Fruit fly (Drosophila melanogaster): ENCODE results near the gene CG2145.
"Not testable (repeated sequence)": the region's sequence is repeated elsewhere in the genome, so short reads cannot be mapped to it uniquely, and the experiment has no call there.

CG2145 gene

DNA sequence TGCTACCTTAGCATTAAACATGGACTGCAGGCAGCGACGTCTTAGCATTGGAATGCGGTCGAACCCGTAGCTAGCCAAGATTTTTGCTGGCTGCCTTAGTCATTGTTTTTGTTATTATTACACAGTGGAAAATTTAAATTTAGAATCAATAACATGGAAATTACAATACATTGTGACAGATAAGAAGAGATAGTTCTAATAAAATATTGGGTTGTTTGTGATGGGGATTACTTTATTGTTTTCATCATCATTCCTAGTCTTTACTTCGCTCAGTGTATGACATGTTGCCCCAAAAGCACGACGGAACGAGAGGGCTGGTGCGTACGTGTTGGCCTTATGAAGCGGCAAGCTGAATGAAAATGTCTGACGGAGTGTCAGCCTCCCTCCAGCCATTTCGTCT lies 9.4 kb downstream of the CG2145 start:
- TF ChIP-seq h (GFP tag; optimal IDR thresholded peaks at IDR 0.05) (peak; percentile 60), Hnf4 (GFP tag; optimal IDR thresholded peaks at IDR 0.05) (peak; percentile 68), HLH106 (tag; optimal IDR thresholded peaks at IDR 0.05) (peak; percentile 46), pan (optimal IDR thresholded peaks at IDR 0.05) (no peak), CG32264 (GFP tag; optimal IDR thresholded peaks at IDR 0.05) (no peak), dsf (GFP tag; optimal IDR thresholded peaks at IDR 0.05; ENCODE audit: borderline replicate concordance) (no peak), woc (GFP tag; optimal IDR thresholded peaks at IDR 0.05) (peak; percentile 37), N (GFP tag; optimal IDR thresholded peaks at IDR 0.05) (no peak), Rel (GFP tag; optimal IDR thresholded peaks at IDR 0.05) (no peak), Rel (tag; optimal IDR thresholded peaks at IDR 0.05) (no peak), sage (GFP tag; optimal IDR thresholded peaks at IDR 0.05) (no peak), br (GFP tag; optimal IDR thresholded peaks at IDR 0.05) (peak; percentile 52), CG9705 (GFP tag; optimal IDR thresholded peaks at IDR 0.05) (no peak), sv (GFP tag; optimal IDR thresholded peaks at IDR 0.05) (peak; percentile 55), tai (GFP tag; optimal IDR thresholded peaks at IDR 0.05) (no peak), psq (GFP tag; optimal IDR thresholded peaks at IDR 0.05) (peak; percentile 30), brk (GFP tag; optimal IDR thresholded peaks at IDR 0.05) (no peak), fru (GFP tag; optimal IDR thresholded peaks at IDR 0.05) (peak; percentile 78), Myc (optimal IDR thresholded peaks at IDR 0.05) (no peak), dl (GFP tag; optimal IDR thresholded peaks at IDR 0.05; ENCODE audit: insufficient read depth in 1 of 2, partially characterized antibody in 2 of 2) (no peak), Jra (GFP tag; optimal IDR thresholded peaks at IDR 0.05) (no peak), Abd-B (GFP tag; optimal IDR thresholded peaks at IDR 0.05) (no peak), Dfd (GFP tag; optimal IDR thresholded peaks at IDR 0.05) (no peak), jim (GFP tag; optimal IDR thresholded peaks at IDR 0.05) (no peak), Vsx2 (GFP tag; optimal IDR thresholded peaks at IDR 0.05; ENCODE audit: partially characterized antibody) (no peak), usp (GFP tag; optimal IDR thresholded peaks at IDR 0.05) (no peak), ey (GFP tag; optimal IDR thresholded peaks at IDR 0.05) (peak; percentile 62), OdsH (GFP tag; optimal IDR thresholded peaks at IDR 0.05) (peak; percentile 61), Hr83 (GFP tag; optimal IDR thresholded peaks at IDR 0.05; ENCODE audit: poor library complexity, severe bottlenecking) (no peak), lola (GFP tag; optimal IDR thresholded peaks at IDR 0.05) (no peak), dmrt93B (GFP tag; optimal IDR thresholded peaks at IDR 0.05) (peak; percentile 21), Mio (GFP tag; optimal IDR thresholded peaks at IDR 0.05) (no peak), Sp1 (GFP tag; optimal IDR thresholded peaks at IDR 0.05) (peak; percentile 42), foxo (GFP tag; optimal IDR thresholded peaks at IDR 0.05) (peak in 1 of 2 experiments; percentile 76), CrebA (GFP tag; optimal IDR thresholded peaks at IDR 0.05; ENCODE audit: borderline replicate concordance) (no peak), Dif (GFP tag; optimal IDR thresholded peaks at IDR 0.05; ENCODE audit: partially characterized antibody) (no peak), rgr (GFP tag; optimal IDR thresholded peaks at IDR 0.05) (peak; percentile 64), GATAd (GFP tag; optimal IDR thresholded peaks at IDR 0.05) (no peak)

DNA sequence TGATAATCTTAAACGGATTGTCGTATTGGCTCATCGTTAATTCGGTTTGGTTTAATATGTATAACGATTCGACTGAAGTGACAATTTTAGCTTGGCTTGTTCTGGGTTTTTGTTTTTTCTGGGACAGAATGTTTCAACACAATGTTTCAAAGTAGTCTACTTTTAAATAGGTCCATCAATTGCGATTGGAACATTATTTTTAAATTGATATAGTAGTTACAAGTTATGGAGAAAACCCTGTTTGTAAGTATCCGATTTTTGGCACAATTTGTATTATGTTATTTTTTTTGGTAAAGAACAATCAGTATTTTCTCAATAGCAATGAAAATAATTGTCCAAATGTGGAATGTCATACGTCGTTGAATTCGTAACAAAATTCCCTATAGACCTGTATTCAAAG lies 23.7 kb downstream of the CG2145 start, which contains the start of gene Rab9Fa:
Gene Rab9Fa (minus strand): TSS at position 101 of the 400 bp plus-strand sequence.
- not testable (repeated sequence) for TF ChIP-seq N (GFP tag; optimal IDR thresholded peaks at IDR 0.05); dl (GFP tag; optimal IDR thresholded peaks at IDR 0.05; ENCODE audit: insufficient read depth in 1 of 2, partially characterized antibody in 2 of 2); GATAd (GFP tag; optimal IDR thresholded peaks at IDR 0.05)

DNA sequence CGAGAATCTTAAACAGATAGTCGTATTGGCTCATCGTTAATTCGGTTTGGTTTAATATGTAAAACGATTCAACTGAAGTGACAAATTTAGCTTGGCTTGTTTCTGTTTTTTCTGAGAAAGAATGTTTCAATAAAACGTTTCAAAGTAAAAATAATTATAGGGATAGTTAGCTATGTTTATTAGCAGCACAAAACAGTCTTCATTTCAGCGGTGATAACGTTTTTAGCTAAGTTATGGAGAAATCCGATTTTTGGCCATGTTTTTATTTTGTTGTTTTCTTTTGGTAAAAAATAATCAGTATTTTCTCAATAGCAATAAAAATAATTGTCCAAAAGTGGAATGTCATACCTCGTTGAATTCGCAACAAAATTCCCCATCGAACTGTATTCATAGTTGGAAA lies 25.2 kb downstream of the CG2145 start, which contains the start of gene Rab9Fb:
Gene Rab9Fb (minus strand): TSS at position 101 of the 400 bp plus-strand sequence.
- no peak for TF ChIP-seq sage (GFP tag; optimal IDR thresholded peaks at IDR 0.05)
- no peak for TF ChIP-seq br (GFP tag; optimal IDR thresholded peaks at IDR 0.05)
- no peak for TF ChIP-seq brk (GFP tag; optimal IDR thresholded peaks at IDR 0.05)
- no peak for TF ChIP-seq dsf (GFP tag; optimal IDR thresholded peaks at IDR 0.05; ENCODE audit: borderline replicate concordance)
- no peak for TF ChIP-seq Vsx2 (GFP tag; optimal IDR thresholded peaks at IDR 0.05; ENCODE audit: partially characterized antibody)
- TF ChIP-seq jim (GFP tag; optimal IDR thresholded peaks at IDR 0.05): no peak
- TF ChIP-seq woc (GFP tag; optimal IDR thresholded peaks at IDR 0.05): no peak

Data from whole organism, wandering third instar larva.